Worm (Caenorhabditis elegans) whole organism, L2 larva: ENCODE results near the gene ztf-20.
A peak's percentile ranks its signal among the peaks of the same experiment; 100 is the strongest.

Experiments
- C34F6.9 ChIP-seq: fragments of 150-350 bp; optimal IDR thresholded peaks from 2 replicates; lab custom pipeline; 2014; ENCODE audit warnings: missing biosample characterization, missing genetic modification characterization
- F13H6.1 ChIP-seq: sonication (generic microtip); optimal IDR thresholded peaks from 2 replicates; lab custom pipeline; 2016; ENCODE audit warnings: missing genetic modification characterization, missing compliant biosample characterization
- R02D3.7 ChIP-seq: fragments of 150-350 bp; optimal IDR thresholded peaks from 2 replicates; lab custom pipeline; 2014; ENCODE audit warnings: missing biosample characterization, missing genetic modification characterization
- ZK546.5 ChIP-seq: sonication (generic microtip); optimal IDR thresholded peaks from 2 replicates; lab custom pipeline; 2017; ENCODE audit warnings: missing biosample characterization, missing genetic modification characterization
- alr-1 ChIP-seq: fragments of 150-350 bp; optimal IDR thresholded peaks from 2 replicates; lab custom pipeline; 2014; ENCODE audit warnings: missing biosample characterization, missing genetic modification characterization
- ama-1 ChIP-seq: fragments of 150-350 bp; optimal IDR thresholded peaks from 2 replicates; lab custom pipeline; 2018; ENCODE audit warnings: inconsistent platforms
- blmp-1 ChIP-seq: sonication (generic microtip); optimal IDR thresholded peaks from 2 replicates; lab custom pipeline; 2017; ENCODE audit warnings: missing genetic modification characterization, mild to moderate bottlenecking, missing compliant biosample characterization, antibody characterized with exemption, moderate library complexity; ENCODE audit not compliant: insufficient read depth
- ceh-16 ChIP-seq: fragments of 150-350 bp; optimal IDR thresholded peaks from 2 replicates; lab custom pipeline; 2014; ENCODE audit warnings: missing biosample characterization, missing genetic modification characterization
- ceh-82 ChIP-seq: fragments of 150-350 bp; optimal IDR thresholded peaks from 2 replicates; lab custom pipeline; 2014; ENCODE audit warnings: missing biosample characterization, missing genetic modification characterization
- crh-2 ChIP-seq: sonication (generic microtip); optimal IDR thresholded peaks from 2 replicates; lab custom pipeline; 2017; ENCODE audit warnings: missing biosample characterization, missing genetic modification characterization
- dmd-4 ChIP-seq: sonication (generic microtip); optimal IDR thresholded peaks from 2 replicates; lab custom pipeline; 2017; ENCODE audit warnings: missing biosample characterization, missing genetic modification characterization
- egl-27 ChIP-seq: sonication (generic microtip); optimal IDR thresholded peaks from 3 replicates; lab custom pipeline; 2017; ENCODE audit warnings: missing biosample characterization, missing genetic modification reagents, missing genetic modification characterization
- elt-1 ChIP-seq: fragments of 150-350 bp; optimal IDR thresholded peaks from 2 replicates; lab custom pipeline; 2014; ENCODE audit warnings: missing biosample characterization, missing genetic modification characterization
- elt-3 ChIP-seq: sonication (generic microtip); optimal IDR thresholded peaks from 2 replicates; lab custom pipeline; 2017; ENCODE audit warnings: missing biosample characterization, missing genetic modification characterization
- gmeb-1 ChIP-seq: fragments of 150-350 bp; optimal IDR thresholded peaks from 2 replicates; lab custom pipeline; 2014; ENCODE audit warnings: missing biosample characterization, missing genetic modification characterization
- lin-11 ChIP-seq: fragments of 150-350 bp; sonication (generic microtip); optimal IDR thresholded peaks from 2 replicates; lab custom pipeline; 2014; ENCODE audit warnings: missing biosample characterization, missing genetic modification characterization, inconsistent platforms, mixed read lengths
- lin-13 ChIP-seq: fragments of 150-350 bp; optimal IDR thresholded peaks from 2 replicates; lab custom pipeline; 2014; ENCODE audit warnings: missing biosample characterization, missing genetic modification reagents, missing genetic modification characterization
- lin-39 ChIP-seq: fragments of 150-350 bp; optimal IDR thresholded peaks from 2 replicates; lab custom pipeline; 2014; ENCODE audit warnings: missing biosample characterization, missing genetic modification reagents, missing genetic modification characterization
- lsy-2 ChIP-seq, 2 experiments: fragments of 150-350 bp in 1 of 2; sonication (generic microtip) in 1 of 2; optimal IDR thresholded peaks; 2 replicates each; lab custom pipeline; 2014 to 2017; ENCODE audit warnings: missing biosample characterization in 2 of 2, missing genetic modification characterization in 2 of 2
- mbf-1 ChIP-seq: sonication (generic microtip); optimal IDR thresholded peaks from 2 replicates; lab custom pipeline; 2017; ENCODE audit warnings: missing biosample characterization, missing genetic modification characterization
- nhr-12 ChIP-seq: fragments of 150-350 bp; optimal IDR thresholded peaks from 2 replicates; lab custom pipeline; 2014; ENCODE audit warnings: missing biosample characterization, missing genetic modification characterization
- nhr-129 ChIP-seq: fragments of 150-350 bp; optimal IDR thresholded peaks from 2 replicates; lab custom pipeline; 2014; ENCODE audit warnings: missing biosample characterization, missing genetic modification characterization
- nhr-23 ChIP-seq: fragments of 150-350 bp; optimal IDR thresholded peaks from 2 replicates; lab custom pipeline; 2014; ENCODE audit warnings: missing biosample characterization, missing genetic modification reagents, missing genetic modification characterization
- nhr-25 ChIP-seq: fragments of 150-350 bp; sonication (generic microtip); optimal IDR thresholded peaks from 3 replicates; lab custom pipeline; 2014; ENCODE audit warnings: missing biosample characterization, missing genetic modification characterization
- nhr-6 ChIP-seq: fragments of 150-350 bp; optimal IDR thresholded peaks from 2 replicates; lab custom pipeline; 2014; ENCODE audit warnings: missing biosample characterization, missing genetic modification characterization
- nhr-77 ChIP-seq: fragments of 150-350 bp; optimal IDR thresholded peaks from 2 replicates; lab custom pipeline; 2014; ENCODE audit warnings: missing biosample characterization, missing genetic modification characterization
- peb-1 ChIP-seq: fragments of 150-350 bp; optimal IDR thresholded peaks from 2 replicates; lab custom pipeline; 2014; ENCODE audit warnings: missing biosample characterization, missing genetic modification characterization
- sma-3 ChIP-seq: sonication (generic microtip); optimal IDR thresholded peaks from 2 replicates; lab custom pipeline; 2016; ENCODE audit warnings: missing genetic modification reagents, missing genetic modification characterization, missing compliant biosample characterization
- sma-9 ChIP-seq, 2 experiments: fragments of 150-350 bp in 1 of 2; sonication (generic microtip) in 1 of 2; optimal IDR thresholded peaks; 2 replicates each; lab custom pipeline; 2014 to 2016; ENCODE audit warnings: missing genetic modification characterization in 2 of 2, mild to moderate bottlenecking in 1 of 2, missing biosample characterization in 1 of 2, missing compliant biosample characterization in 1 of 2, missing genetic modification reagents in 1 of 2, moderate library complexity in 1 of 2
- snpc-4 ChIP-seq: fragments of 150-350 bp; optimal IDR thresholded peaks from 2 replicates; lab custom pipeline; 2014; ENCODE audit warnings: missing biosample characterization, missing genetic modification characterization
- unc-39 ChIP-seq: fragments of 150-350 bp; optimal IDR thresholded peaks from 2 replicates; lab custom pipeline; 2014; ENCODE audit warnings: missing biosample characterization, missing genetic modification characterization
- unc-55 ChIP-seq: fragments of 150-350 bp; sonication (generic microtip); optimal IDR thresholded peaks from 3 replicates; lab custom pipeline; 2014; ENCODE audit warnings: missing biosample characterization, missing genetic modification reagents, missing genetic modification characterization
- unc-62 ChIP-seq: fragments of 150-350 bp; optimal IDR thresholded peaks from 2 replicates; lab custom pipeline; 2014; ENCODE audit warnings: missing biosample characterization, missing genetic modification reagents, missing genetic modification characterization
- zag-1 ChIP-seq: fragments of 150-350 bp; optimal IDR thresholded peaks from 2 replicates; lab custom pipeline; 2014; ENCODE audit warnings: missing biosample characterization, missing genetic modification characterization
- ztf-1 ChIP-seq: fragments of 200-800 bp; sonication (Bioruptor generic); conservative IDR thresholded peaks from 2 replicates; pipeline ENCODE4 v1.3.6; 2022; ENCODE audit warnings: missing genetic modification characterization, missing compliant biosample characterization
- ztf-11 ChIP-seq: sonication (generic microtip); optimal IDR thresholded peaks from 2 replicates; lab custom pipeline; 2017; ENCODE audit warnings: missing biosample characterization, missing genetic modification characterization
- ztf-4 ChIP-seq: fragments of 150-350 bp; optimal IDR thresholded peaks from 2 replicates; lab custom pipeline; 2014; ENCODE audit warnings: missing biosample characterization, missing genetic modification characterization

ztf-20 gene

ce11 chrV:18990238-18990901 lies 30.4 kb upstream of the ztf-20 start, which contains the start of the genes reps-1 and Y39B6A.37 (continued):
- TF ChIP-seq blmp-1 (tag; lab: Kevin White, UChicago): peak; percentile 45
- no peak for TF ChIP-seq nhr-23 (tag; lab: Kevin White, UChicago)
- peak; percentile 83 for TF ChIP-seq gmeb-1 (tag; lab: Kevin White, UChicago)
- TF ChIP-seq snpc-4 (tag; lab: Kevin White, UChicago): peak; percentile 33
- no peak for TF ChIP-seq ztf-4
- no peak for TF ChIP-seq alr-1 (tag; lab: Kevin White, UChicago)
- no peak for TF ChIP-seq dmd-4
- TF ChIP-seq lin-11 (tag; lab: Kevin White, UChicago): peak; percentile 24
- TF ChIP-seq sma-9 (GFP tag; optimal IDR thresholded peaks at IDR 0.05; lab: Kevin White, UChicago): peak; percentile 58
- TF ChIP-seq sma-9 (tag; optimal IDR thresholded peaks at IDR 0.05; lab: Kevin White, UChicago): no peak
- TF ChIP-seq mbf-1 (tag; lab: Kevin White, UChicago): no peak

- no peak for TF ChIP-seq nhr-23 (tag; lab: Kevin White, UChicago)
- TF ChIP-seq lsy-2 (tag; optimal IDR thresholded peaks at IDR 0.05; lab: Kevin White, UChicago): no peak
- TF ChIP-seq ztf-4: no peak
- TF ChIP-seq zag-1 (tag; lab: Kevin White, UChicago): no peak
- no peak for TF ChIP-seq sma-3
- no peak for TF ChIP-seq ceh-82 (tag; lab: Kevin White, UChicago)
- TF ChIP-seq ztf-11: no peak
- no peak for TF ChIP-seq unc-62 (GFP tag; lab: Kevin White, UChicago)
- TF ChIP-seq lin-11 (tag; lab: Kevin White, UChicago): no peak
- TF ChIP-seq F13H6.1 (tag; lab: Kevin White, UChicago): no peak
- no peak for TF ChIP-seq R02D3.7
- TF ChIP-seq ZK546.5 (tag; lab: Kevin White, UChicago): no peak
- TF ChIP-seq lin-39: no peak
Measured at ce11 chrV:18986103-18986502, 26.1 kb upstream of the ztf-20 start.

- TF ChIP-seq egl-27 (tag; lab: Kevin White, UChicago): no peak
- TF ChIP-seq ceh-16 (tag; lab: Kevin White, UChicago): no peak
- TF ChIP-seq lsy-2 (tag; optimal IDR thresholded peaks at IDR 0.05; lab: Kevin White, UChicago): no peak
- TF ChIP-seq zag-1 (tag; lab: Kevin White, UChicago): no peak
- TF ChIP-seq ama-1 (lab: Kevin White, UChicago): no peak
Measured at ce11 chrV:18981736-18982135, 21.8 kb upstream of the ztf-20 start.

- TF ChIP-seq ztf-1 (GFP tag; lab: Robert Waterston, UW): no peak
- peak; percentile 38 for TF ChIP-seq lin-11 (tag; lab: Kevin White, UChicago)
- TF ChIP-seq crh-2 (tag; lab: Kevin White, UChicago): peak; percentile 55
- peak; percentile 60 for TF ChIP-seq F13H6.1 (tag; lab: Kevin White, UChicago)
- no peak for TF ChIP-seq peb-1 (tag; lab: Kevin White, UChicago)
- TF ChIP-seq nhr-12: no peak
- TF ChIP-seq ztf-11: no peak
- peak; percentile 87 for TF ChIP-seq gmeb-1 (tag; lab: Kevin White, UChicago)
- TF ChIP-seq nhr-6 (tag; lab: Kevin White, UChicago): no peak
- peak; percentile 54 to 75 for TF ChIP-seq lsy-2 (tag; optimal IDR thresholded peaks at IDR 0.05; lab: Kevin White, UChicago)
- TF ChIP-seq lin-13 (GFP tag; lab: Kevin White, UChicago): peak; percentile 49
- TF ChIP-seq sma-9 (GFP tag; optimal IDR thresholded peaks at IDR 0.05; lab: Kevin White, UChicago): peak; percentile 77
- no peak for TF ChIP-seq sma-9 (tag; optimal IDR thresholded peaks at IDR 0.05; lab: Kevin White, UChicago)
- TF ChIP-seq snpc-4 (tag; lab: Kevin White, UChicago): peak; percentile 9
- TF ChIP-seq sma-3: peak; percentile 78
- no peak for TF ChIP-seq elt-3 (tag; lab: Kevin White, UChicago)
- TF ChIP-seq nhr-129 (tag; lab: Kevin White, UChicago): no peak
- TF ChIP-seq lin-39: no peak
- no peak for TF ChIP-seq unc-39
- TF ChIP-seq R02D3.7: no peak
- peak; percentile 60 for TF ChIP-seq nhr-25 (tag; lab: Kevin White, UChicago)
- TF ChIP-seq unc-55 (GFP tag; lab: Kevin White, UChicago): peak; percentile 71
- no peak for TF ChIP-seq ceh-16 (tag; lab: Kevin White, UChicago)
- no peak for TF ChIP-seq nhr-77 (tag; lab: Kevin White, UChicago)
- peak; percentile 66 for TF ChIP-seq C34F6.9 (tag; lab: Kevin White, UChicago)
- no peak for TF ChIP-seq elt-1 (tag; lab: Kevin White, UChicago)
- TF ChIP-seq egl-27 (tag; lab: Kevin White, UChicago): no peak
- no peak for TF ChIP-seq blmp-1 (tag; lab: Kevin White, UChicago)
Measured at ce11 chrV:18980980-18981529, 21.1 kb upstream of the ztf-20 start, which contains the start of the genes mrps-35 and sws-1. TSS of gene mrps-35 (plus strand) at chrV:18981306. TSS of gene sws-1 (minus strand) at chrV:18981479.
